Worm (Caenorhabditis elegans) whole organism, young adult: ENCODE results near the gene K08B12.3.

Experiments
- F10E7.11 ChIP-seq: sonication (generic microtip); optimal IDR thresholded peaks from 2 replicates; lab custom pipeline; 2017; ENCODE audit warnings: mild to moderate bottlenecking, missing genetic modification characterization, moderate library complexity, missing compliant biosample characterization
- F23B12.7 ChIP-seq: sonication (generic microtip); optimal IDR thresholded peaks from 2 replicates; lab custom pipeline; 2017; ENCODE audit warnings: missing genetic modification characterization, mild to moderate bottlenecking, missing compliant biosample characterization, antibody characterized with exemption, moderate library complexity; ENCODE audit not compliant: insufficient read depth
- F37B4.10 ChIP-seq: fragments of 200-800 bp; sonication (Bioruptor generic); IDR thresholded peaks from 2 replicates; pipeline ENCODE4 v1.3.6; 2022; ENCODE audit warnings: missing genetic modification characterization, missing compliant biosample characterization
- F39B2.1 ChIP-seq: fragments of 200-800 bp; sonication (Bioruptor generic); IDR thresholded peaks from 2 replicates; pipeline ENCODE4 v1.3.6; 2022; ENCODE audit warnings: missing genetic modification reagents, missing genetic modification characterization, missing compliant biosample characterization
- F52B5.7 ChIP-seq: sonication (generic microtip); optimal IDR thresholded peaks from 2 replicates; lab custom pipeline; 2016; ENCODE audit warnings: mild to moderate bottlenecking, missing genetic modification characterization, missing compliant biosample characterization
- K11D2.4 ChIP-seq: fragments of 200-800 bp; sonication (Bioruptor generic); IDR thresholded peaks from 2 replicates; pipeline ENCODE4 v1.3.6; 2022; ENCODE audit warnings: missing genetic modification reagents, missing genetic modification characterization, missing compliant biosample characterization
- K12H6.12 ChIP-seq: fragments of 200-800 bp; sonication (Bioruptor generic); optimal IDR thresholded peaks from 2 replicates; lab custom pipeline; 2018; ENCODE audit warnings: mild to moderate bottlenecking, missing genetic modification characterization, missing compliant biosample characterization
- T07F8.4 ChIP-seq: sonication (generic microtip); optimal IDR thresholded peaks from 2 replicates; lab custom pipeline; 2016; ENCODE audit warnings: mild to moderate bottlenecking, missing genetic modification characterization, moderate library complexity, missing compliant biosample characterization
- T26A5.8 ChIP-seq: sonication (generic microtip); optimal IDR thresholded peaks from 2 replicates; lab custom pipeline; 2016; ENCODE audit warnings: missing genetic modification characterization, missing compliant biosample characterization
- Y67H2A.10 ChIP-seq: fragments of 200-800 bp; sonication (Bioruptor generic); conservative IDR thresholded peaks from 2 replicates; pipeline ENCODE4 v1.3.6; 2022; ENCODE audit warnings: missing genetic modification reagents, missing genetic modification characterization, missing compliant biosample characterization
- Y95B8A.8 ChIP-seq: fragments of 200-800 bp; sonication (Bioruptor generic); IDR thresholded peaks from 2 replicates; pipeline ENCODE4 v1.3.6; 2022; ENCODE audit warnings: missing genetic modification reagents, missing genetic modification characterization, missing compliant biosample characterization
- akir-1 ChIP-seq: fragments of 200-800 bp; sonication (Bioruptor generic); optimal IDR thresholded peaks from 2 replicates; lab custom pipeline; 2018; ENCODE audit warnings: mild to moderate bottlenecking, missing genetic modification characterization, moderate library complexity, missing compliant biosample characterization
- ama-1 ChIP-seq, 3 experiments: fragments of 150-350 bp in 1 of 3; sonication (generic microtip) in 2 of 3; optimal IDR thresholded peaks; 2 replicates each; lab custom pipeline; 2014 to 2018; ENCODE audit warnings: missing biosample characterization in 2 of 3, missing genetic modification characterization in 2 of 3, missing genetic modification reagents in 2 of 3
- aptf-2 ChIP-seq: fragments of 200-800 bp; sonication (Bioruptor generic); conservative IDR thresholded peaks from 2 replicates; pipeline ENCODE4 v1.3.6; 2022; ENCODE audit warnings: missing genetic modification reagents, missing genetic modification characterization, missing compliant biosample characterization
- bed-2 ChIP-seq: fragments of 200-800 bp; sonication (Bioruptor generic); IDR thresholded peaks from 2 replicates; pipeline ENCODE4 v1.3.6; 2022; ENCODE audit warnings: missing genetic modification reagents, missing genetic modification characterization, missing compliant biosample characterization
- cebp-2 ChIP-seq: fragments of 200-800 bp; sonication (Bioruptor generic); IDR thresholded peaks from 2 replicates; pipeline ENCODE4 v1.3.6; 2022; ENCODE audit warnings: missing genetic modification characterization, missing compliant biosample characterization
- ceh-100 ChIP-seq: fragments of 200-800 bp; sonication (Bioruptor generic); IDR thresholded peaks from 2 replicates; pipeline ENCODE4 v1.3.6; 2022; ENCODE audit warnings: missing genetic modification reagents, missing genetic modification characterization, missing compliant biosample characterization
- ceh-27 ChIP-seq: fragments of 200-800 bp; sonication (Bioruptor generic); optimal IDR thresholded peaks from 2 replicates; lab custom pipeline; 2018; ENCODE audit warnings: mild to moderate bottlenecking, missing genetic modification characterization, moderate library complexity, missing compliant biosample characterization
- ceh-40 ChIP-seq: fragments of 200-800 bp; sonication (Bioruptor generic); IDR thresholded peaks from 2 replicates; pipeline ENCODE4 v1.3.6; 2022; ENCODE audit warnings: missing genetic modification characterization, missing compliant biosample characterization
- ceh-58 ChIP-seq: fragments of 200-800 bp; sonication (Bioruptor generic); IDR thresholded peaks from 2 replicates; pipeline ENCODE4 v1.3.6; 2022; ENCODE audit warnings: missing genetic modification characterization, missing compliant biosample characterization
- die-1 ChIP-seq: sonication (generic microtip); optimal IDR thresholded peaks from 2 replicates; lab custom pipeline; 2016; ENCODE audit warnings: missing genotype, mild to moderate bottlenecking, missing genetic modification characterization, missing compliant biosample characterization
- dox-1 ChIP-seq: fragments of 200-800 bp; sonication (Bioruptor generic); IDR thresholded peaks from 2 replicates; pipeline ENCODE4 v1.3.6; 2022; ENCODE audit warnings: missing genetic modification reagents, missing genetic modification characterization, missing compliant biosample characterization
- dpff-1 ChIP-seq: sonication (generic microtip); optimal IDR thresholded peaks from 2 replicates; lab custom pipeline; 2017; ENCODE audit warnings: mild to moderate bottlenecking, missing genetic modification characterization, missing compliant biosample characterization
- ekl-4 ChIP-seq: fragments of 200-800 bp; sonication (Bioruptor generic); IDR thresholded peaks from 2 replicates; pipeline ENCODE4 v1.3.6; 2022; ENCODE audit warnings: missing genetic modification reagents, missing genetic modification characterization, missing compliant biosample characterization
- ets-4 ChIP-seq: fragments of 200-800 bp; sonication (Bioruptor generic); optimal IDR thresholded peaks from 2 replicates; lab custom pipeline; 2018; ENCODE audit warnings: mild to moderate bottlenecking, missing genetic modification characterization, missing compliant biosample characterization
- fkh-3 ChIP-seq: sonication (generic microtip); optimal IDR thresholded peaks from 2 replicates; lab custom pipeline; 2016; ENCODE audit warnings: mild to moderate bottlenecking, missing genetic modification characterization, missing compliant biosample characterization
- him-1 ChIP-seq: sonication (generic microtip); optimal IDR thresholded peaks from 2 replicates; lab custom pipeline; 2016; ENCODE audit warnings: missing genotype, missing genetic modification reagents, missing genetic modification characterization, missing compliant biosample characterization
- hlh-12 ChIP-seq: sonication (generic microtip); optimal IDR thresholded peaks from 2 replicates; lab custom pipeline; 2016; ENCODE audit warnings: missing genetic modification characterization, missing compliant biosample characterization
- let-526 ChIP-seq: fragments of 200-800 bp; sonication (Bioruptor generic); IDR thresholded peaks from 2 replicates; pipeline ENCODE4 v1.3.6; 2022; ENCODE audit warnings: missing genetic modification reagents, missing genetic modification characterization, missing compliant biosample characterization
- let-607 ChIP-seq, 2 experiments: fragments of 200-800 bp in 1 of 2; sonication (Bioruptor generic) in 1 of 2; sonication (generic microtip) in 1 of 2; optimal IDR thresholded peaks; 2 replicates each; lab custom pipeline; 2016 to 2018; ENCODE audit warnings: mild to moderate bottlenecking in 2 of 2, missing compliant biosample characterization in 2 of 2, missing genetic modification characterization in 2 of 2, moderate library complexity in 2 of 2, missing genotype in 1 of 2
- lsy-27 ChIP-seq: sonication (generic microtip); optimal IDR thresholded peaks from 2 replicates; lab custom pipeline; 2017; ENCODE audit warnings: missing genetic modification characterization, mild to moderate bottlenecking, missing compliant biosample characterization, antibody characterized with exemption, missing genotype, borderline replicate concordance; ENCODE audit not compliant: insufficient read depth
- madf-10 ChIP-seq: sonication (generic microtip); optimal IDR thresholded peaks from 2 replicates; lab custom pipeline; 2016; ENCODE audit warnings: mild to moderate bottlenecking, missing genetic modification characterization, missing compliant biosample characterization
- madf-3 ChIP-seq: fragments of 200-800 bp; sonication (Bioruptor generic); IDR thresholded peaks from 2 replicates; pipeline ENCODE4 v1.3.6; 2022; ENCODE audit warnings: missing genetic modification reagents, missing genetic modification characterization, missing compliant biosample characterization
- mxl-1 ChIP-seq: sonication (generic microtip); optimal IDR thresholded peaks from 2 replicates; lab custom pipeline; 2016; ENCODE audit warnings: missing genetic modification characterization, missing compliant biosample characterization
- nfya-2 ChIP-seq: fragments of 200-800 bp; sonication (Bioruptor generic); IDR thresholded peaks from 2 replicates; pipeline ENCODE4 v1.3.6; 2022; ENCODE audit warnings: missing genetic modification reagents, missing genetic modification characterization, missing compliant biosample characterization
- nhr-80 ChIP-seq: sonication (generic microtip); optimal IDR thresholded peaks from 2 replicates; lab custom pipeline; 2016; ENCODE audit warnings: missing genetic modification characterization, missing compliant biosample characterization
- nhr-90 ChIP-seq: sonication (generic microtip); optimal IDR thresholded peaks from 2 replicates; lab custom pipeline; 2016; ENCODE audit warnings: missing genotype, mild to moderate bottlenecking, missing genetic modification characterization, missing compliant biosample characterization
- rcor-1 ChIP-seq: fragments of 200-800 bp; sonication (Bioruptor generic); IDR thresholded peaks from 2 replicates; pipeline ENCODE4 v1.3.6; 2022; ENCODE audit warnings: missing genetic modification reagents, missing genetic modification characterization, missing compliant biosample characterization
- repo-1 ChIP-seq: sonication (generic microtip); optimal IDR thresholded peaks from 2 replicates; lab custom pipeline; 2017; ENCODE audit warnings: mild to moderate bottlenecking, missing genetic modification characterization, missing compliant biosample characterization
- rpc-1 ChIP-seq, 2 experiments: fragments of 150-350 bp in 1 of 2; sonication (generic microtip) in 1 of 2; optimal IDR thresholded peaks; 2 replicates each; lab custom pipeline; 2014 to 2018; ENCODE audit warnings: missing biosample characterization in 1 of 2, missing genetic modification characterization in 1 of 2, missing genetic modification reagents in 1 of 2, missing genotype in 1 of 2
- sdz-38 ChIP-seq: sonication (generic microtip); optimal IDR thresholded peaks from 2 replicates; lab custom pipeline; 2016; ENCODE audit warnings: missing genotype, missing genetic modification characterization, missing compliant biosample characterization
- snpc-4 ChIP-seq, 5 experiments: fragments of 150-350 bp in 1 of 5; sonication (generic microtip) in 4 of 5; optimal IDR thresholded peaks; 2 replicates each; lab custom pipeline; 2014 to 2018; ENCODE audit warnings: missing genetic modification characterization in 5 of 5, missing biosample characterization in 3 of 5, antibody characterized with exemption in 2 of 5, mild to moderate bottlenecking in 2 of 5, missing compliant biosample characterization in 2 of 5, missing genotype in 2 of 5, moderate library complexity in 2 of 5, missing genetic modification reagents in 1 of 5
- unc-62 ChIP-seq: fragments of 150-350 bp; optimal IDR thresholded peaks from 2 replicates; lab custom pipeline; 2014; ENCODE audit warnings: missing biosample characterization, missing genetic modification reagents, missing genetic modification characterization
- ztf-25 ChIP-seq: fragments of 200-800 bp; sonication (Bioruptor generic); IDR thresholded peaks from 2 replicates; pipeline ENCODE4 v1.3.6; 2022; ENCODE audit warnings: missing genetic modification reagents, missing genetic modification characterization, missing compliant biosample characterization
- ztf-26 ChIP-seq: sonication (generic microtip); optimal IDR thresholded peaks from 2 replicates; lab custom pipeline; 2017; ENCODE audit warnings: missing genetic modification characterization, missing compliant biosample characterization
- ztf-6 ChIP-seq: fragments of 200-800 bp; sonication (Bioruptor generic); IDR thresholded peaks from 2 replicates; pipeline ENCODE4 v1.3.6; 2022; ENCODE audit warnings: missing genetic modification reagents, missing genetic modification characterization, missing compliant biosample characterization

K08B12.3 gene

ce11 chrV:6244631-6245030 is 9.7 kb downstream of the K08B12.3 start:
- TF ChIP-seq aptf-2 (GFP tag; lab: Robert Waterston, UW) (no peak), madf-10 (tag; lab: Kevin White, UChicago) (no peak), sdz-38 (tag; lab: Kevin White, UChicago) (no peak), ztf-25 (GFP tag; lab: Robert Waterston, UW) (no peak), ceh-100 (no peak), lsy-27 (no peak), die-1 (tag; lab: Kevin White, UChicago) (no peak), F39B2.1 (GFP tag; lab: Robert Waterston, UW) (no peak), ets-4 (GFP tag; lab: Kevin White, UChicago) (no peak), ztf-6 (GFP tag; lab: Robert Waterston, UW) (no peak), F37B4.10 (no peak), nhr-80 (tag; lab: Kevin White, UChicago) (no peak), F10E7.11 (tag; lab: Kevin White, UChicago) (no peak)

ce11 chrV:6246454-6246981 is 11.5 kb downstream of the K08B12.3 start, which contains the start of gene dmd-7:
dmd-7 (plus strand) TSS chrV:6246931.
- TF ChIP-seq unc-62 (GFP tag; lab: Kevin White, UChicago) (peak; percentile 71), repo-1 (no peak), ekl-4 (GFP tag; lab: Robert Waterston, UW) (no peak), mxl-1 (tag; lab: Kevin White, UChicago) (no peak), K11D2.4 (GFP tag; lab: Robert Waterston, UW) (peak; percentile 76), ceh-58 (GFP tag; lab: Robert Waterston, UW) (no peak), bed-2 (no peak), rpc-1 (optimal IDR thresholded peaks at IDR 0.05; lab: Kevin White, UChicago) (no peak), rpc-1 (tag; optimal IDR thresholded peaks at IDR 0.05; lab: Kevin White, UChicago) (no peak), F23B12.7 (tag; lab: Kevin White, UChicago) (no peak), cebp-2 (no peak), let-526 (GFP tag; lab: Robert Waterston, UW) (no peak), akir-1 (GFP tag; lab: Kevin White, UChicago) (no peak), rcor-1 (GFP tag; lab: Robert Waterston, UW) (0 out of 2 replicates have a peak, but pooled peaks have one; percentile 36), T07F8.4 (tag; lab: Kevin White, UChicago) (no peak), ama-1 (optimal IDR thresholded peaks at IDR 0.05; lab: Kevin White, UChicago) (no peak), ama-1 (GFP tag; optimal IDR thresholded peaks at IDR 0.05; lab: Kevin White, UChicago) (no peak), aptf-2 (GFP tag; lab: Robert Waterston, UW) (no peak), snpc-4 (GFP tag; optimal IDR thresholded peaks at IDR 0.05; lab: Kevin White, UChicago) (no peak), snpc-4 (tag; optimal IDR thresholded peaks at IDR 0.05; lab: Kevin White, UChicago) (peak in 2 of 4 experiments; percentile 18 to 47), ztf-26 (peak; percentile 90), dpff-1 (no peak), ceh-40 (no peak), F52B5.7 (no peak), fkh-3 (tag; lab: Kevin White, UChicago) (no peak), K12H6.12 (tag; lab: Kevin White, UChicago) (peak; percentile 65), dox-1 (peak; percentile 67), him-1 (no peak), sdz-38 (tag; lab: Kevin White, UChicago) (no peak), ceh-27 (GFP tag; lab: Kevin White, UChicago) (peak; percentile 66), ets-4 (GFP tag; lab: Kevin White, UChicago) (no peak), lsy-27 (no peak), nfya-2 (no peak), nhr-90 (peak; percentile 9), T26A5.8 (tag; lab: Kevin White, UChicago) (no peak), Y67H2A.10 (GFP tag; lab: Robert Waterston, UW) (no peak), F10E7.11 (tag; lab: Kevin White, UChicago) (no peak), hlh-12 (tag; lab: Kevin White, UChicago) (no peak), let-607 (tag; optimal IDR thresholded peaks at IDR 0.05; lab: Kevin White, UChicago) (no peak), madf-3 (GFP tag; lab: Robert Waterston, UW) (no peak), Y95B8A.8 (GFP tag; lab: Robert Waterston, UW) (no peak)
